Worm (Caenorhabditis elegans) whole organism, late embryonic: Measurements from ENCODE around the gene C26D10.7.

Experiments
- C08G9.2 ChIP-seq: sonication (generic microtip); optimal IDR thresholded peaks from 2 replicates; lab custom pipeline; 2016; ENCODE audit warnings: mild to moderate bottlenecking, missing genetic modification characterization, moderate library complexity, missing compliant biosample characterization
- C38D4.7 ChIP-seq: fragments of 200-800 bp; sonication (Bioruptor generic); optimal IDR thresholded peaks from 2 replicates; lab custom pipeline; 2018; ENCODE audit warnings: mild to moderate bottlenecking, missing genetic modification characterization, moderate library complexity, missing compliant biosample characterization
- K09A11.1 ChIP-seq: sonication (generic microtip); optimal IDR thresholded peaks from 2 replicates; lab custom pipeline; 2017; ENCODE audit warnings: antibody characterized with exemption, mild to moderate bottlenecking, missing genetic modification characterization, missing compliant biosample characterization; ENCODE audit not compliant: insufficient read depth
- T23F11.4 ChIP-seq: fragments of 200-800 bp; sonication (Bioruptor generic); optimal IDR thresholded peaks from 2 replicates; lab custom pipeline; 2018; ENCODE audit warnings: mild to moderate bottlenecking, missing genetic modification characterization, missing compliant biosample characterization
- Y22D7AL.16 ChIP-seq: sonication (generic microtip); optimal IDR thresholded peaks from 2 replicates; lab custom pipeline; 2016; ENCODE audit warnings: missing genetic modification characterization, missing compliant biosample characterization
- ama-1 ChIP-seq: fragments of 150-350 bp; optimal IDR thresholded peaks from 2 replicates; lab custom pipeline; 2014
- ceh-18 ChIP-seq: sonication (generic microtip); optimal IDR thresholded peaks from 2 replicates; lab custom pipeline; 2016; ENCODE audit warnings: missing genetic modification characterization, missing compliant biosample characterization
- ceh-19 ChIP-seq: fragments of 200-800 bp; sonication (Bioruptor generic); optimal IDR thresholded peaks from 2 replicates; lab custom pipeline; 2018; ENCODE audit warnings: mild to moderate bottlenecking, missing genetic modification characterization, missing compliant biosample characterization
- ceh-2 ChIP-seq: sonication (generic microtip); optimal IDR thresholded peaks from 2 replicates; lab custom pipeline; 2016; ENCODE audit warnings: missing genotype, missing genetic modification characterization, missing compliant biosample characterization
- ceh-30 ChIP-seq: fragments of 150-350 bp; optimal IDR thresholded peaks from 2 replicates; lab custom pipeline; 2014; ENCODE audit warnings: missing biosample characterization, missing genetic modification characterization
- ceh-31 ChIP-seq: sonication (generic microtip); optimal IDR thresholded peaks from 2 replicates; lab custom pipeline; 2016; ENCODE audit warnings: missing genetic modification characterization, missing compliant biosample characterization
- ceh-34 ChIP-seq: sonication (generic microtip); optimal IDR thresholded peaks from 2 replicates; lab custom pipeline; 2016; ENCODE audit warnings: mild to moderate bottlenecking, missing genetic modification characterization, missing compliant biosample characterization
- ceh-45 ChIP-seq: fragments of 200-800 bp; sonication (Bioruptor generic); IDR thresholded peaks from 2 replicates; pipeline ENCODE4 v1.3.6; 2022; ENCODE audit warnings: missing genetic modification reagents, missing genetic modification characterization, missing compliant biosample characterization
- ceh-6 ChIP-seq: fragments of 200-800 bp; sonication (Bioruptor generic); optimal IDR thresholded peaks from 2 replicates; lab custom pipeline; 2018; ENCODE audit warnings: mild to moderate bottlenecking, missing genetic modification characterization, missing compliant biosample characterization
- dmd-4 ChIP-seq: sonication (generic microtip); optimal IDR thresholded peaks from 2 replicates; lab custom pipeline; 2016; ENCODE audit warnings: borderline replicate concordance, missing genetic modification characterization, missing compliant biosample characterization
- dve-1 ChIP-seq: sonication (generic microtip); optimal IDR thresholded peaks from 2 replicates; lab custom pipeline; 2017; ENCODE audit warnings: antibody characterized with exemption, mild to moderate bottlenecking, missing genetic modification characterization, missing compliant biosample characterization
- elt-2 ChIP-seq: sonication (generic microtip); optimal IDR thresholded peaks from 2 replicates; lab custom pipeline; 2016; ENCODE audit warnings: missing genetic modification reagents, missing genetic modification characterization, missing compliant biosample characterization
- ets-4 ChIP-seq: sonication (generic microtip); optimal IDR thresholded peaks from 2 replicates; lab custom pipeline; 2016; ENCODE audit warnings: missing genetic modification characterization, missing compliant biosample characterization
- fax-1 ChIP-seq: sonication (generic microtip); optimal IDR thresholded peaks from 2 replicates; lab custom pipeline; 2016; ENCODE audit warnings: missing genotype, missing genetic modification characterization, missing compliant biosample characterization
- fkh-6 ChIP-seq: sonication (generic microtip); optimal IDR thresholded peaks from 2 replicates; lab custom pipeline; 2016; ENCODE audit warnings: missing genetic modification characterization, missing compliant biosample characterization
- hlh-13 ChIP-seq: fragments of 200-800 bp; sonication (Bioruptor generic); optimal IDR thresholded peaks from 2 replicates; lab custom pipeline; 2018; ENCODE audit warnings: mild to moderate bottlenecking, missing genetic modification characterization, missing compliant biosample characterization
- hlh-30 ChIP-seq: sonication (generic microtip); optimal IDR thresholded peaks from 2 replicates; lab custom pipeline; 2017; ENCODE audit warnings: antibody characterized with exemption, missing genetic modification characterization, missing compliant biosample characterization; ENCODE audit not compliant: insufficient read depth
- hlh-6 ChIP-seq: sonication (generic microtip); optimal IDR thresholded peaks from 2 replicates; lab custom pipeline; 2016; ENCODE audit warnings: missing genotype, missing genetic modification characterization, missing compliant biosample characterization
- hlh-8 ChIP-seq: sonication (generic microtip); optimal IDR thresholded peaks from 2 replicates; lab custom pipeline; 2016; ENCODE audit warnings: missing genotype, missing genetic modification characterization, missing compliant biosample characterization
- madf-2 ChIP-seq: sonication (generic microtip); optimal IDR thresholded peaks from 2 replicates; lab custom pipeline; 2017; ENCODE audit warnings: missing genetic modification characterization, missing compliant biosample characterization
- nfya-1 ChIP-seq: sonication (generic microtip); optimal IDR thresholded peaks from 2 replicates; lab custom pipeline; 2017; ENCODE audit warnings: missing genetic modification characterization, mild to moderate bottlenecking, missing compliant biosample characterization, antibody characterized with exemption, moderate library complexity
- nhr-232 ChIP-seq: sonication (generic microtip); optimal IDR thresholded peaks from 2 replicates; lab custom pipeline; 2016; ENCODE audit warnings: missing genetic modification characterization, missing compliant biosample characterization
- pat-9 ChIP-seq: fragments of 200-800 bp; sonication (Bioruptor generic); optimal IDR thresholded peaks from 2 replicates; lab custom pipeline; 2018; ENCODE audit warnings: mild to moderate bottlenecking, missing genetic modification characterization, moderate library complexity, missing compliant biosample characterization
- pax-1 ChIP-seq: fragments of 150-350 bp; optimal IDR thresholded peaks from 2 replicates; lab custom pipeline; 2014; ENCODE audit warnings: missing biosample characterization, missing genetic modification characterization
- pha-2 ChIP-seq: sonication (generic microtip); optimal IDR thresholded peaks from 2 replicates; lab custom pipeline; 2017; ENCODE audit warnings: mild to moderate bottlenecking, missing genetic modification characterization, missing compliant biosample characterization
- ref-2 ChIP-seq: sonication (generic microtip); optimal IDR thresholded peaks from 2 replicates; lab custom pipeline; 2016; ENCODE audit warnings: missing genetic modification characterization, missing compliant biosample characterization
- rnt-1 ChIP-seq: sonication (generic microtip); optimal IDR thresholded peaks from 2 replicates; lab custom pipeline; 2016; ENCODE audit warnings: missing genetic modification characterization, missing compliant biosample characterization
- sdc-2 ChIP-seq: sonication (generic microtip); optimal IDR thresholded peaks from 2 replicates; lab custom pipeline; 2016; ENCODE audit warnings: missing genotype, missing genetic modification characterization, missing compliant biosample characterization
- tbx-2 ChIP-seq: sonication (generic microtip); optimal IDR thresholded peaks from 2 replicates; lab custom pipeline; 2016; ENCODE audit warnings: missing genetic modification characterization, missing compliant biosample characterization
- ttx-3 ChIP-seq: sonication (generic microtip); optimal IDR thresholded peaks from 2 replicates; lab custom pipeline; 2016; ENCODE audit warnings: missing genetic modification reagents, missing genetic modification characterization, missing compliant biosample characterization
- unc-3 ChIP-seq, 2 experiments: fragments of 200-800 bp in 1 of 2; sonication (Bioruptor generic) in 1 of 2; sonication (generic microtip) in 1 of 2; conservative IDR thresholded peaks in 1 of 2; optimal IDR thresholded peaks in 1 of 2; 2 replicates each; pipeline versions ENCODE4 v1.3.6 to Lab custom; 2016 to 2022; ENCODE audit warnings: missing compliant biosample characterization in 2 of 2, missing genetic modification characterization in 2 of 2, missing genetic modification reagents in 1 of 2
- unc-42 ChIP-seq: sonication (generic microtip); optimal IDR thresholded peaks from 2 replicates; lab custom pipeline; 2016; ENCODE audit warnings: missing genotype, missing genetic modification characterization, missing compliant biosample characterization
- unc-86 ChIP-seq: sonication (generic microtip); optimal IDR thresholded peaks from 2 replicates; lab custom pipeline; 2016; ENCODE audit warnings: missing genetic modification characterization, missing compliant biosample characterization
- zip-5 ChIP-seq: sonication (generic microtip); optimal IDR thresholded peaks from 2 replicates; lab custom pipeline; 2016; ENCODE audit warnings: missing genetic modification characterization, missing compliant biosample characterization
- ztf-16 ChIP-seq: sonication (generic microtip); optimal IDR thresholded peaks from 2 replicates; lab custom pipeline; 2017; ENCODE audit warnings: missing genetic modification characterization, missing compliant biosample characterization

C26D10.7 gene

DNA sequence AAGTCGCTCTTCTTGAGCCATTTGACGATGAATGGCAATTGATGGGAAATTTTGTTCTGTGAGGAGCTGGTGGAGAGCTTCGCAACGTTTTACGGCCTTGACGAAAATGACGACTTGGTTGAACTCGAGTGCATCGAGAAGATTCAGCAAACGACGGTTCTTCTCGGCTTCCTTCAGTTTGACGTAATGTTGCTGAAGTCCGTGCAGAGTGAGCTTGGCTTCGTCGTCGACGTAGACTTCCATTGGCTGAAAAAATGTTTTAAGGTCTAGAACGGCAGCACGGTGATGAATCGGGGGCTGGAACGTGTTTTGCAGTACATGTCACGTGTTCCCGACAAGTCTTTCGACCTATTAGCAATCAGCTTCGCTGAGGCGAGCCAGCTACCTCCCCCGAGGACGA is 6.3 kb upstream of the C26D10.7 start:
- TF ChIP-seq C08G9.2 (tag; lab: Kevin White, UChicago), result no peak

ce11 chrII:8328820-8329339 is 4.9 kb upstream of the C26D10.7 start, which contains the start of gene hel-1:
TSS of gene hel-1 (minus strand) at chrII:8328870.
- TF ChIP-seq tbx-2 (tag; lab: Kevin White, UChicago) (peak; percentile 75), ceh-30 (tag; lab: Kevin White, UChicago) (peak; percentile 25), elt-2 (tag; lab: Kevin White, UChicago) (no peak), ttx-3 (no peak), ceh-34 (tag; lab: Kevin White, UChicago) (peak; percentile 71), ztf-16 (tag; lab: Kevin White, UChicago) (peak; percentile 10), pat-9 (tag; lab: Kevin White, UChicago) (no peak), Y22D7AL.16 (tag; lab: Kevin White, UChicago) (no peak), ceh-18 (peak; percentile 90), ceh-19 (peak; percentile 10), hlh-8 (tag; lab: Kevin White, UChicago) (peak; percentile 39), ceh-31 (tag; lab: Kevin White, UChicago) (peak; percentile 90), C38D4.7 (no peak), nfya-1 (tag; lab: Kevin White, UChicago) (peak; percentile 68), unc-42 (tag; lab: Kevin White, UChicago) (peak; percentile 88), ceh-2 (peak; percentile 56), unc-86 (tag; lab: Kevin White, UChicago) (no peak), C08G9.2 (tag; lab: Kevin White, UChicago) (peak; percentile 3), ets-4 (tag; lab: Kevin White, UChicago) (peak; percentile 29), ref-2 (tag; lab: Kevin White, UChicago) (peak; percentile 71), rnt-1 (tag; lab: Kevin White, UChicago) (peak; percentile 89), madf-2 (peak; percentile 30), dve-1 (peak; percentile 51), pha-2 (tag; lab: Kevin White, UChicago) (peak; percentile 39), T23F11.4 (GFP tag; lab: Kevin White, UChicago) (peak; percentile 16), ceh-6 (GFP tag; lab: Kevin White, UChicago) (peak; percentile 15), sdc-2 (tag; lab: Kevin White, UChicago) (peak; percentile 47), hlh-13 (no peak)

DNA sequence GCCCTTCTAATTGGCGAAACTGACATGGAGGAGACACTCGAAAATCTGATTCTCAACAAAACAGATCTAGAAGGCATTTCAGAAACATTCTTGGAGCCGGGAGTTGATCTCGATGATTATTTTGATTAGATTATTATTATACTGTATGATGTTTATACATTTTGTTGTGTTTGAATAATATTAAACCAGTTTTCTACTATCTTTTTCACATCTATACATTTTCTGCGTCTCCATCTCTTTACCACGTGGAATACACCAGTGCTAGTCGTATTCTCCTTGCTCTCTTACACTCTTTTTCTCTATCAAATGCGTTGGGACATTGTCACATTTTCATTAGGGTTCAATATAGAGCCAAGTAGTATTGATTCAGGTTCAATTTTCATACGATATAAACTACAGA is 4.3 kb upstream of the C26D10.7 start, which contains the start of gene C26D10.4:
Gene C26D10.4, plus strand, starts transcription at position 301 of the 400 bp plus-strand sequence.
- TF ChIP-seq unc-86 (tag; lab: Kevin White, UChicago) (no peak), pax-1 (tag; lab: Kevin White, UChicago) (no peak), hlh-6 (tag; lab: Kevin White, UChicago) (no peak), ceh-45 (GFP tag; lab: Robert Waterston, UW) (no peak), sdc-2 (tag; lab: Kevin White, UChicago) (no peak), ets-4 (tag; lab: Kevin White, UChicago) (no peak), rnt-1 (tag; lab: Kevin White, UChicago) (no peak), ceh-30 (tag; lab: Kevin White, UChicago) (no peak), hlh-8 (tag; lab: Kevin White, UChicago) (no peak), ama-1 (lab: Kevin White, UChicago) (no peak)

DNA sequence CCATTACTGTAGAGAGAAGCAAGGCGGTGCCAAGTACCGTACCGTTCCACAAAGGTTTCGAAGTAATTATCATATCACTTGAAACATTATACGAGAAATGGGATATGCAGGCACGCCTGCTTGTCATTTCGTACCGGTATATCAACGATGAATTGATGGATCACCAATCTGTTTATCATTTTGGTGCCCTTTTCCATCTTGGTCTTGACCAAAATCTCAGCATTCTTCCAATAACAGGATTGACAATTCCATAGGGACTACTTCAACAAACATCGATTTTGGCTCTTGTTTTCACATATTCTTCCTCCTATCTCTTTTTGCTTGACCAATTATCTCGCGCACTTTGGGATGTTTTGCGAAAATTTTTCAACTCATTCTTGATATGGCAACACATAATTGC is 5.4 kb downstream of the C26D10.7 start:
- TF ChIP-seq ceh-2 (no peak), hlh-8 (tag; lab: Kevin White, UChicago) (no peak), dmd-4 (tag; lab: Kevin White, UChicago) (no peak), hlh-30 (tag; lab: Kevin White, UChicago) (no peak), zip-5 (tag; lab: Kevin White, UChicago) (no peak), ceh-18 (no peak), ceh-6 (GFP tag; lab: Kevin White, UChicago) (no peak), ama-1 (lab: Kevin White, UChicago) (no peak), ceh-45 (GFP tag; lab: Robert Waterston, UW) (no peak), ceh-19 (no peak), unc-3 (GFP tag; conservative IDR thresholded peaks at IDR 0.05; lab: Robert Waterston, UW) (no peak), unc-3 (tag; optimal IDR thresholded peaks at IDR 0.05; lab: Kevin White, UChicago) (no peak), fax-1 (tag; lab: Kevin White, UChicago) (no peak), fkh-6 (tag; lab: Kevin White, UChicago) (no peak), nhr-232 (tag; lab: Kevin White, UChicago) (no peak), unc-42 (tag; lab: Kevin White, UChicago) (no peak), K09A11.1 (tag; lab: Kevin White, UChicago) (no peak), unc-86 (tag; lab: Kevin White, UChicago) (no peak)
